Worm (Caenorhabditis elegans) whole organism, L3 larva: Measurements from ENCODE around the gene K02E10.7.

Experiments
- R02D3.7 ChIP-seq: fragments of 150-350 bp; optimal IDR thresholded peaks from 2 replicates; lab custom pipeline; 2014; ENCODE audit warnings: missing biosample characterization, missing genetic modification characterization
- ZK546.5 ChIP-seq: sonication (generic microtip); optimal IDR thresholded peaks from 2 replicates; lab custom pipeline; 2017; ENCODE audit warnings: missing biosample characterization, missing genetic modification characterization
- aly-2 ChIP-seq: fragments of 150-350 bp; optimal IDR thresholded peaks from 2 replicates; lab custom pipeline; 2014; ENCODE audit warnings: missing biosample characterization, missing genetic modification characterization
- ceh-16 ChIP-seq: sonication (generic microtip); optimal IDR thresholded peaks from 2 replicates; lab custom pipeline; 2017; ENCODE audit warnings: missing biosample characterization, missing genetic modification characterization
- ceh-82 ChIP-seq: fragments of 150-350 bp; optimal IDR thresholded peaks from 2 replicates; lab custom pipeline; 2014; ENCODE audit warnings: missing biosample characterization, missing genetic modification characterization
- ceh-9 ChIP-seq: sonication (generic microtip); optimal IDR thresholded peaks from 2 replicates; lab custom pipeline; 2018; ENCODE audit warnings: missing biosample characterization, missing genetic modification characterization
- daf-12 ChIP-seq: fragments of 150-350 bp; optimal IDR thresholded peaks from 2 replicates; lab custom pipeline; 2014; ENCODE audit warnings: missing biosample characterization, missing genetic modification reagents, missing genetic modification characterization
- egl-27 ChIP-seq: sonication (generic microtip); optimal IDR thresholded peaks from 4 replicates; lab custom pipeline; 2017; ENCODE audit warnings: missing biosample characterization, missing genetic modification reagents, missing genetic modification characterization
- elt-1 ChIP-seq: fragments of 150-350 bp; optimal IDR thresholded peaks from 2 replicates; lab custom pipeline; 2014; ENCODE audit warnings: missing biosample characterization, missing genetic modification characterization
- fkh-10 ChIP-seq: sonication (generic microtip); optimal IDR thresholded peaks from 2 replicates; lab custom pipeline; 2017; ENCODE audit warnings: missing biosample characterization, missing genetic modification reagents, missing genetic modification characterization
- fkh-2 ChIP-seq: fragments of 150-350 bp; optimal IDR thresholded peaks from 2 replicates; lab custom pipeline; 2014; ENCODE audit warnings: missing biosample characterization, missing genetic modification reagents, missing genetic modification characterization
- fos-1 ChIP-seq: fragments of 150-350 bp; optimal IDR thresholded peaks from 2 replicates; lab custom pipeline; 2014; ENCODE audit warnings: missing biosample characterization, missing genetic modification characterization
- jun-1 ChIP-seq: fragments of 150-350 bp; optimal IDR thresholded peaks from 2 replicates; lab custom pipeline; 2014; ENCODE audit warnings: missing biosample characterization, missing genetic modification reagents, missing genetic modification characterization
- lin-39 ChIP-seq: fragments of 150-350 bp; optimal IDR thresholded peaks from 2 replicates; lab custom pipeline; 2018; ENCODE audit warnings: missing biosample characterization, missing genetic modification reagents, missing genetic modification characterization
- lsy-12 ChIP-seq: sonication (generic microtip); optimal IDR thresholded peaks from 2 replicates; lab custom pipeline; 2016; ENCODE audit warnings: mild to moderate bottlenecking, missing genetic modification characterization, missing compliant biosample characterization
- mml-1 ChIP-seq: fragments of 150-350 bp; sonication (generic microtip); optimal IDR thresholded peaks from 3 replicates; lab custom pipeline; 2014; ENCODE audit warnings: missing biosample characterization, missing genetic modification characterization
- nfya-1 ChIP-seq: sonication (generic microtip); optimal IDR thresholded peaks from 2 replicates; lab custom pipeline; 2017; ENCODE audit warnings: missing genetic modification characterization, mild to moderate bottlenecking, missing compliant biosample characterization, antibody characterized with exemption, moderate library complexity; ENCODE audit not compliant: insufficient read depth
- nhr-23 ChIP-seq: fragments of 150-350 bp; optimal IDR thresholded peaks from 2 replicates; lab custom pipeline; 2014; ENCODE audit warnings: missing biosample characterization, missing genetic modification reagents, missing genetic modification characterization
- nhr-237 ChIP-seq: fragments of 150-350 bp; optimal IDR thresholded peaks from 2 replicates; lab custom pipeline; 2014; ENCODE audit warnings: missing biosample characterization, missing genetic modification characterization
- nhr-25 ChIP-seq: sonication (generic microtip); optimal IDR thresholded peaks from 2 replicates; lab custom pipeline; 2017; ENCODE audit warnings: missing biosample characterization, missing genetic modification characterization
- nhr-76 ChIP-seq: fragments of 150-350 bp; sonication (generic microtip); optimal IDR thresholded peaks from 5 replicates; lab custom pipeline; 2014; ENCODE audit warnings: missing biosample characterization, missing genetic modification characterization
- nhr-77 ChIP-seq: fragments of 150-350 bp; optimal IDR thresholded peaks from 2 replicates; lab custom pipeline; 2014; ENCODE audit warnings: missing biosample characterization, missing genetic modification characterization
- pha-4 ChIP-seq: fragments of 150-350 bp; optimal IDR thresholded peaks from 2 replicates; lab custom pipeline; 2014; ENCODE audit warnings: missing biosample characterization, missing genetic modification reagents, missing genetic modification characterization
- sea-2 ChIP-seq: fragments of 150-350 bp; sonication (generic microtip); optimal IDR thresholded peaks from 4 replicates; lab custom pipeline; 2014; ENCODE audit warnings: missing biosample characterization, missing genetic modification reagents, missing genetic modification characterization
- snpc-4 ChIP-seq: fragments of 150-350 bp; optimal IDR thresholded peaks from 2 replicates; lab custom pipeline; 2014; ENCODE audit warnings: missing biosample characterization, missing genetic modification characterization
- unc-62 ChIP-seq: fragments of 150-350 bp; sonication (generic microtip); optimal IDR thresholded peaks from 4 replicates; lab custom pipeline; 2014; ENCODE audit warnings: missing biosample characterization, missing genetic modification reagents, missing genetic modification characterization
- zag-1 ChIP-seq: fragments of 150-350 bp; optimal IDR thresholded peaks from 2 replicates; lab custom pipeline; 2014; ENCODE audit warnings: missing biosample characterization, missing genetic modification characterization
- ztf-11 ChIP-seq: fragments of 150-350 bp; optimal IDR thresholded peaks from 2 replicates; lab custom pipeline; 2014; ENCODE audit warnings: missing biosample characterization, missing genetic modification characterization
- ztf-4 ChIP-seq: fragments of 150-350 bp; optimal IDR thresholded peaks from 2 replicates; lab custom pipeline; 2014; ENCODE audit warnings: missing biosample characterization, missing genetic modification characterization

The K02E10.7 gene

DNA sequence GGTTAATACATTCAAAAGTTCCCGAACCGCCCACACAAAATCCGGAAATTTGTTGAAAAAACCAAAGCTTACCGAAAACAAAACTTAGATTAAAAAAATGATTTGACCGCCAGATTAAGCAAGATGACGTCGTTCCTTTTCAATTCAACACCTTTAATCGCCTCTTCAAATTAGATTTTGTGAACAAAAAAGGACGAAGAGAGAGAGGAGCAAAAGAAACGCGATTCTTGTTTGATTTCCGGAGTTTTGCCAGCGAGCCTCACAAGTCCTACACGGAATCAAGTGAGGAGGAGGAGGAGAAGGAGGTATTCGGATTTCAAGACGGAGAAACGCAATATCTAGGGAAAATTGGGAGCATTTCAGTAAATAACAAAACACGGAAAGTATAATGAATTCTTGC lies 50.9 kb downstream of the K02E10.7 start:
- no peak for TF ChIP-seq elt-1
- TF ChIP-seq fkh-10: peak; percentile 76
- TF ChIP-seq, all 47 proteins: peak for 1

DNA sequence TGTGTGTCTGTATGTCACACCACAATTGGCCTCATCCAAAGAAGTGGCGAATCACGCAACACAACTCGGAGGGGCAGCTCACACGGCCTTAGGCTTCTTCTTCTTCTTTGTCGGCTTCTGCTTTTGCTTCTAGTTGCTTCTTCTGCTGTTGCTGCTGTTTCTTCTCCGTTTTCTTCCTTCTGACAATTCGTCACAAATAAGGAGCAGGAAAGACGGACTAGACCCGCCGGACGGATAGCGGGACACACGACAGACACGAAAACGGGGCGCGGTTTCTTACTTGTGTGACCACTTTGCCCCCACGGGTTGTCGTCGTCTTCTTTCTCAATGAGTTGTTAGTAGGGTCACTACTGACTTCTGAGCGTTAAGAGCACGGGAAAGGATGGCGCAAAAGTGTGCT lies 52.2 kb downstream of the K02E10.7 start:
- TF ChIP-seq aly-2 (tag; lab: Kevin White, UChicago) (no peak), ztf-4 (tag; lab: Kevin White, UChicago) (no peak), fkh-10 (peak; percentile 71), egl-27 (tag; lab: Kevin White, UChicago) (no peak)

DNA sequence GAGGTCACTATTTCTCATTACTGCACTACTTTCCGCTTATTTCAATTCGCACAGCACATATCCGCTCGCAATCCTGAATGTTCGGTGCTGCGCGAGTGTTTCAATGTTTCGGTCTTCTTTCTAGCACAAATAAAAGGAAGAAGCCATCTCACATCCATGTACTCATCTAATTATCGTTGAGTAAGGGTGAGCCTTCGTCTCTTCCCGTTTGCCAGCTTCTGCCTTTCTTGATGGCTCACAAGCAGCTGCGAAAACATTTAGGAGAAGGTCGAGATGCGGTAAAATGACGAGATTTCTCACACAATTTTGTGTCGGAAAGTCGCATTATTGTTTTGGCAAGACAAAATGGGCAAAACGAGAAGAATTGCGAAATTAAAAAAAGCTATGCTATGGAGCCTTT lies 53.4 kb downstream of the K02E10.7 start:
- TF ChIP-seq lsy-12 (tag; lab: Kevin White, UChicago) (no peak), aly-2 (tag; lab: Kevin White, UChicago) (no peak), nhr-237 (tag; lab: Kevin White, UChicago) (no peak), fos-1 (tag; lab: Kevin White, UChicago) (no peak)

DNA sequence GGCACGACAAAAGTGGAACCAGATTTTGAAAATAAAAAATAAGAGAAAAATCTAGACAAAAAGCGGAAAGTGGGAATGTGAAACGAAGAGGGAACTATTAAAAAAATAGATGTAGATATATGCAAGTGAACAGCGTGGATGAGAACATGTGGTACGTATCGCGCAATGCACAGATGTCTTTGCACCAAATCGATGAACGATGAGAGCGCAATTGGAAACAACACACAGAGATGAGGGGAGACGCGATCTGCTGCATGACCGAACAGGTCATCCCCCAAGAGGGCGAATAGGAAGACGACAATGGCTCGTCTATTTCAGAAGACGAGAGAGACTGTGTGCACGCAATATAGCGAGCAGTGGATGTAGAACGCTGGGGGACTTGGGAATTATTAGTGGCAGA lies 55.6 kb downstream of the K02E10.7 start:
- TF ChIP-seq fkh-2 (tag; lab: Kevin White, UChicago): no peak
- TF ChIP-seq snpc-4 (tag; lab: Kevin White, UChicago): no peak
- no peak for TF ChIP-seq egl-27 (tag; lab: Kevin White, UChicago)
- no peak for TF ChIP-seq zag-1 (tag; lab: Kevin White, UChicago)
- TF ChIP-seq R02D3.7: no peak
- no peak for TF ChIP-seq mml-1
- TF ChIP-seq daf-12 (tag; lab: Kevin White, UChicago): no peak
- TF ChIP-seq fkh-10: no peak
- no peak for TF ChIP-seq nhr-77 (tag; lab: Kevin White, UChicago)
- TF ChIP-seq ztf-4 (tag; lab: Kevin White, UChicago): no peak
- TF ChIP-seq sea-2 (GFP tag; lab: Kevin White, UChicago): no peak
- TF ChIP-seq ztf-11 (tag; lab: Kevin White, UChicago): no peak
- TF ChIP-seq aly-2 (tag; lab: Kevin White, UChicago): no peak
- TF ChIP-seq lin-39 (tag; lab: Kevin White, UChicago): no peak
- no peak for TF ChIP-seq ceh-9
- no peak for TF ChIP-seq pha-4 (tag; lab: Kevin White, UChicago)

DNA sequence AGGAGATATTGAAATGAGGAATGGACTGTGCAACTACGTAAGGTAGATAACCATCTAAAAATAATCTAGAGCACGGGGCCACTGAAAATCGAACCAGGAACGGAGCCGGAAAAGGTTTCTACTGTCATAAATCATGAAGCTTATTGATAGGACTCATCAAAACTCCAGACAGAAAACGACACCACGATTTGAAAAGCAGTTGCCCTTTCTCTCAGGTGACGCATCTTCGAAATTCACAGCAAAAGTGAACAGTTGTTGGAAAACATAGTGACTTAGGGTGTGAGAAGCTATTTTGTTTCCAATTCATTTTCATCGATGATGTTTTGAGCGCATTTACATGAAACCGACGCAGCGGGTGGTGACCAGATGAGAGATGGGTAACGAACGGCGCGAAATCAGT lies 56.1 kb downstream of the K02E10.7 start:
- TF ChIP-seq jun-1 (tag; lab: Kevin White, UChicago): no peak
- no peak for TF ChIP-seq zag-1 (tag; lab: Kevin White, UChicago)
- TF ChIP-seq, all 47 proteins: peak for 0

DNA sequence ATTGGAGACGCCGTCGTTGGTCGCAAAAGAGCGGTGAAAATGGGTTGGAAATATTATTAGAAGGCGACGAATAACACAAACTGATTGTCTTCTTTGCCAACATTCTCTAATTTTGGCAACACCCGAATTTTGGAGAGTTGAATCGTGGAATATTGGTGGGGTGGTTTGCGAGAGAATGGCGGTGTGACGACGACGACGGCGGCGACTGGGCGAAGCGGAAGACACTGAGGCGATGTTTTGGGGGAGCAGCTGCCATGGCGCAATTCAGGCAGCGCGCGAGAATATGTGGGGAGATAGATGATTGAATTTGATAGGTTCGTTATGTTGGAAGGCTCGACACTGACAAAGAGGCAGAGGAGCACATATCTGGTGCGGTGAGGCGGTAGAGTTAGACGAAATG lies 57.4 kb downstream of the K02E10.7 start:
- no peak for TF ChIP-seq ceh-16
- TF ChIP-seq egl-27 (tag; lab: Kevin White, UChicago): no peak
- TF ChIP-seq zag-1 (tag; lab: Kevin White, UChicago): no peak
- TF ChIP-seq ZK546.5 (tag; lab: Kevin White, UChicago): no peak
- TF ChIP-seq nhr-237 (tag; lab: Kevin White, UChicago): no peak
- TF ChIP-seq nhr-25 (tag; lab: Kevin White, UChicago): no peak
- TF ChIP-seq nhr-76 (tag; lab: Kevin White, UChicago): no peak
- TF ChIP-seq nhr-23: no peak
- TF ChIP-seq ceh-82 (tag; lab: Kevin White, UChicago): no peak
- TF ChIP-seq ceh-9: no peak
- no peak for TF ChIP-seq nfya-1 (tag; lab: Kevin White, UChicago)
- no peak for TF ChIP-seq unc-62
- TF ChIP-seq, all 47 proteins: peak for 0
